Fruit fly (Drosophila melanogaster): ENCODE results near the gene hoe1.

Gene hoe1

dm6 chr2L:4976988-4977551 is 44.9 kb upstream of the hoe1 start, which contains the start of the genes Gmd and CG3792 (continued):
- TF ChIP-seq sc (optimal IDR thresholded peaks at IDR 0.05): no peak
- TF ChIP-seq sc (GFP tag; optimal IDR thresholded peaks at IDR 0.05): peak; percentile 82
- TF ChIP-seq CG3726 (GFP tag; IDR thresholded peaks at IDR 0.05): peak; percentile 94
- TF ChIP-seq CG42726 (GFP tag; IDR thresholded peaks at IDR 0.05; ENCODE audit: partially characterized antibody): peak; percentile 76
- peak; percentile 9 for TF ChIP-seq ash1 (GFP tag; optimal IDR thresholded peaks at IDR 0.05)
- TF ChIP-seq Trl (optimal IDR thresholded peaks at IDR 0.05): no peak
- peak; percentile 94 for TF ChIP-seq Trl (GFP tag; optimal IDR thresholded peaks at IDR 0.05)
- peak; percentile 58 for TF ChIP-seq CG15073 (GFP tag; optimal IDR thresholded peaks at IDR 0.05)
- peak; percentile 17 for TF ChIP-seq hkb (optimal IDR thresholded peaks at IDR 0.05)
- TF ChIP-seq hkb (GFP tag; IDR thresholded peaks at IDR 0.05): peak; percentile 96
- TF ChIP-seq B-H1 (GFP tag; IDR thresholded peaks at IDR 0.05): peak; percentile 95
- TF ChIP-seq jigr1 (GFP tag; IDR thresholded peaks at IDR 0.05): peak; percentile 91
- TF ChIP-seq HLH3B (GFP tag; IDR thresholded peaks at IDR 0.05): peak; percentile 95
- peak; percentile 97 for TF ChIP-seq CG32532 (GFP tag; IDR thresholded peaks at IDR 0.05)
- peak; percentile 97 for TF ChIP-seq CG14710 (tag; optimal IDR thresholded peaks at IDR 0.05)
- TF ChIP-seq ham (GFP tag; IDR thresholded peaks at IDR 0.05): peak; percentile 86; the same call in 1 of the 2 replicates
- TF ChIP-seq H2.0 (GFP tag; IDR thresholded peaks at IDR 0.05): peak; percentile 93
- TF ChIP-seq slp2 (GFP tag; optimal IDR thresholded peaks at IDR 0.05): peak; percentile 94
- TF ChIP-seq Max (GFP tag; optimal IDR thresholded peaks at IDR 0.05): peak; percentile 96
- TF ChIP-seq CG17612 (GFP tag; IDR thresholded peaks at IDR 0.05): peak; percentile 91
- peak; percentile 95 for TF ChIP-seq Drgx (GFP tag; IDR thresholded peaks at IDR 0.05)
- peak; percentile 89 for TF ChIP-seq CG16779 (GFP tag; IDR thresholded peaks at IDR 0.05)
- peak; percentile 96 for TF ChIP-seq Fer1 (GFP tag; optimal IDR thresholded peaks at IDR 0.05)
- peak; percentile 94 for TF ChIP-seq bcd (GFP tag; optimal IDR thresholded peaks at IDR 0.05)
- peak; percentile 95 to 96 for TF ChIP-seq dpn (GFP tag; optimal IDR thresholded peaks at IDR 0.05)
- TF ChIP-seq CG43689 (GFP tag; IDR thresholded peaks at IDR 0.05): peak; percentile 87
- peak; percentile 93 for TF ChIP-seq Spps (tag; optimal IDR thresholded peaks at IDR 0.05)
- TF ChIP-seq CG7786 (GFP tag; optimal IDR thresholded peaks at IDR 0.05): peak; percentile 93
- peak in 1 of 2 experiments; percentile 78 for TF ChIP-seq Hr78 (GFP tag; optimal IDR thresholded peaks at IDR 0.05)
- TF ChIP-seq sens (GFP tag): peak; percentile 100
- peak; percentile 96 for TF ChIP-seq CG7556 (GFP tag; optimal IDR thresholded peaks at IDR 0.05)
- peak; percentile 88 for TF ChIP-seq CG8359 (GFP tag; optimal IDR thresholded peaks at IDR 0.05; ENCODE audit: borderline replicate concordance)
- TF ChIP-seq CG4328 (GFP tag; optimal IDR thresholded peaks at IDR 0.05): peak; percentile 95
- peak; percentile 91 for TF ChIP-seq Dek (tag; optimal IDR thresholded peaks at IDR 0.05)
- TF ChIP-seq nau (GFP tag; optimal IDR thresholded peaks at IDR 0.05): peak; percentile 90
- peak; percentile 92 for TF ChIP-seq CG2889 (GFP tag; IDR thresholded peaks at IDR 0.05)
- peak; percentile 80 for TF ChIP-seq run (tag; optimal IDR thresholded peaks at IDR 0.05)
- TF ChIP-seq CG11093 (GFP tag; IDR thresholded peaks at IDR 0.05): peak; percentile 94
- TF ChIP-seq NK7.1 (GFP tag; optimal IDR thresholded peaks at IDR 0.05): peak; percentile 81
- TF ChIP-seq CG2712 (tag; optimal IDR thresholded peaks at IDR 0.05): peak; percentile 97
- TF ChIP-seq twi (tag; optimal IDR thresholded peaks at IDR 0.05): peak; percentile 87
- no peak for TF ChIP-seq CG17568 (GFP tag; optimal IDR thresholded peaks at IDR 0.05)
- TF ChIP-seq Gsc (GFP tag; IDR thresholded peaks at IDR 0.05): peak; percentile 87
- peak; percentile 95 for TF ChIP-seq CG4820 (GFP tag; optimal IDR thresholded peaks at IDR 0.05)
- peak; percentile 94 for TF ChIP-seq Hmr (GFP tag; optimal IDR thresholded peaks at IDR 0.05)
- TF ChIP-seq CG9797 (GFP tag; optimal IDR thresholded peaks at IDR 0.05): peak; percentile 45
- TF ChIP-seq BtbVII (GFP tag; optimal IDR thresholded peaks at IDR 0.05): peak; percentile 95
- peak; percentile 96 for TF ChIP-seq CG7839 (tag; optimal IDR thresholded peaks at IDR 0.05)
- peak; percentile 77 for TF ChIP-seq Dref (GFP tag; IDR thresholded peaks at IDR 0.05)
- TF ChIP-seq fd96Cb (tag; optimal IDR thresholded peaks at IDR 0.05): peak; percentile 91
- peak; percentile 94 for TF ChIP-seq CG11504 (tag; optimal IDR thresholded peaks at IDR 0.05)

Data from whole organism, embryonic.